Worm (Caenorhabditis elegans) whole organism, L1 larva: ENCODE results near the gene Y39B6A.5.

ENCODE experiments used
- C16A3.4 ChIP-seq: fragments of 150-350 bp; optimal IDR thresholded peaks from 2 replicates; lab custom pipeline; 2014; ENCODE audit warnings: missing biosample characterization, missing genetic modification characterization
- C34B4.2 ChIP-seq: sonication (generic microtip); optimal IDR thresholded peaks from 2 replicates; lab custom pipeline; 2017; ENCODE audit warnings: mild to moderate bottlenecking, missing genetic modification characterization, missing compliant biosample characterization
- alr-1 ChIP-seq: fragments of 200-800 bp; sonication (Bioruptor generic); optimal IDR thresholded peaks from 2 replicates; lab custom pipeline; 2018; ENCODE audit warnings: borderline replicate concordance, mild to moderate bottlenecking, missing genetic modification characterization, missing compliant biosample characterization
- aly-2 ChIP-seq: fragments of 150-350 bp; optimal IDR thresholded peaks from 2 replicates; lab custom pipeline; 2014; ENCODE audit warnings: missing biosample characterization, missing genetic modification characterization
- blmp-1 ChIP-seq: fragments of 150-350 bp; optimal IDR thresholded peaks from 2 replicates; lab custom pipeline; 2014; ENCODE audit warnings: missing biosample characterization, missing genetic modification characterization
- ceh-82 ChIP-seq, 3 experiments: fragments of 150-350 bp in 1 of 3; sonication (generic microtip) in 2 of 3; optimal IDR thresholded peaks; 2 replicates each; lab custom pipeline; 2014 to 2017; ENCODE audit warnings: missing biosample characterization in 3 of 3, missing genetic modification characterization in 3 of 3
- dpl-1 ChIP-seq, 3 experiments: fragments of 150-350 bp in 2 of 3; sonication (generic microtip) in 1 of 3; optimal IDR thresholded peaks; 2 replicates each; lab custom pipeline; 2014 to 2017; ENCODE audit warnings: missing biosample characterization in 3 of 3, missing genetic modification characterization in 3 of 3, missing genetic modification reagents in 3 of 3
- dsc-1 ChIP-seq: sonication (generic microtip); optimal IDR thresholded peaks from 2 replicates; lab custom pipeline; 2016; ENCODE audit warnings: mild to moderate bottlenecking, missing genetic modification characterization, missing compliant biosample characterization
- efl-1 ChIP-seq, 4 experiments: fragments of 150-350 bp; optimal IDR thresholded peaks in 3 of 4; peaks in 1 of 4; 1 replicate in 1 of 4; 2 replicates in 3 of 4; lab custom pipeline; 2014; ENCODE audit warnings: missing biosample characterization in 2 of 4, missing genetic modification characterization in 2 of 4, missing genetic modification reagents in 2 of 4
- efl-3 ChIP-seq: fragments of 200-800 bp; sonication (Bioruptor generic); optimal IDR thresholded peaks from 2 replicates; lab custom pipeline; 2018; ENCODE audit warnings: mild to moderate bottlenecking, missing genetic modification characterization, missing compliant biosample characterization
- egl-27 ChIP-seq, 2 experiments: fragments of 150-350 bp in 1 of 2; sonication (generic microtip); optimal IDR thresholded peaks; 3 replicates each; lab custom pipeline; 2017 to 2018; ENCODE audit warnings: missing biosample characterization in 2 of 2, missing genetic modification characterization in 2 of 2, missing genetic modification reagents in 2 of 2
- elt-3 ChIP-seq, 6 experiments: fragments of 150-350 bp in 1 of 6; sonication (generic microtip); optimal IDR thresholded peaks; 2 replicates each; lab custom pipeline; 2017 to 2018; ENCODE audit warnings: missing biosample characterization in 6 of 6, missing genetic modification characterization in 6 of 6, inconsistent platforms in 1 of 6
- ets-5 ChIP-seq: fragments of 200-800 bp; sonication (Bioruptor generic); IDR thresholded peaks from 2 replicates; pipeline ENCODE4 v1.3.6; 2022; ENCODE audit warnings: missing genetic modification characterization, missing compliant biosample characterization
- fos-1 ChIP-seq: fragments of 150-350 bp; optimal IDR thresholded peaks from 2 replicates; lab custom pipeline; 2014; ENCODE audit warnings: missing biosample characterization, missing genetic modification characterization
- hlh-17 ChIP-seq: fragments of 200-800 bp; sonication (Bioruptor generic); optimal IDR thresholded peaks from 2 replicates; lab custom pipeline; 2018; ENCODE audit warnings: missing genetic modification characterization, mild to moderate bottlenecking, missing compliant biosample characterization, moderate library complexity, borderline replicate concordance
- hlh-4 ChIP-seq: sonication (generic microtip); optimal IDR thresholded peaks from 2 replicates; lab custom pipeline; 2016; ENCODE audit warnings: mild to moderate bottlenecking, missing genetic modification characterization, missing compliant biosample characterization
- jun-1 ChIP-seq: fragments of 150-350 bp; optimal IDR thresholded peaks from 2 replicates; lab custom pipeline; 2014; ENCODE audit warnings: missing biosample characterization, missing genetic modification reagents, missing genetic modification characterization
- lin-39 ChIP-seq: fragments of 150-350 bp; optimal IDR thresholded peaks from 2 replicates; lab custom pipeline; 2014; ENCODE audit warnings: missing biosample characterization, missing genetic modification reagents, missing genetic modification characterization
- lir-3 ChIP-seq: sonication (generic microtip); optimal IDR thresholded peaks from 2 replicates; lab custom pipeline; 2016; ENCODE audit warnings: mild to moderate bottlenecking, missing genetic modification characterization, moderate library complexity, missing compliant biosample characterization; ENCODE audit not compliant: poor library complexity
- lsy-2 ChIP-seq, 2 experiments: fragments of 150-350 bp; optimal IDR thresholded peaks; 2 replicates each; lab custom pipeline; 2014; ENCODE audit warnings: missing biosample characterization in 2 of 2, missing genetic modification characterization in 2 of 2
- mdl-1 ChIP-seq, 2 experiments: fragments of 150-350 bp; optimal IDR thresholded peaks; 2 replicates each; lab custom pipeline; 2014 to 2017; ENCODE audit warnings: missing biosample characterization in 2 of 2, missing genetic modification characterization in 2 of 2, inconsistent platforms in 1 of 2
- mef-2 ChIP-seq: fragments of 150-350 bp; optimal IDR thresholded peaks from 2 replicates; lab custom pipeline; 2014; ENCODE audit warnings: missing biosample characterization, missing genetic modification characterization
- nhr-12 ChIP-seq: sonication (generic microtip); optimal IDR thresholded peaks from 2 replicates; lab custom pipeline; 2017; ENCODE audit warnings: missing biosample characterization, missing genetic modification characterization
- nhr-20 ChIP-seq: sonication (generic microtip); optimal IDR thresholded peaks from 2 replicates; lab custom pipeline; 2016; ENCODE audit warnings: mild to moderate bottlenecking, missing genetic modification characterization, missing compliant biosample characterization
- nhr-28 ChIP-seq: fragments of 150-350 bp; optimal IDR thresholded peaks from 2 replicates; lab custom pipeline; 2014; ENCODE audit warnings: missing biosample characterization, missing genetic modification characterization
- nhr-77 ChIP-seq: fragments of 150-350 bp; optimal IDR thresholded peaks from 2 replicates; lab custom pipeline; 2014; ENCODE audit warnings: missing biosample characterization, missing genetic modification characterization
- nhr-84 ChIP-seq: sonication (generic microtip); optimal IDR thresholded peaks from 2 replicates; lab custom pipeline; 2017; ENCODE audit warnings: missing biosample characterization, missing genetic modification characterization
- nhr-90 ChIP-seq: sonication (generic microtip); optimal IDR thresholded peaks from 2 replicates; lab custom pipeline; 2016; ENCODE audit warnings: mild to moderate bottlenecking, missing genetic modification characterization, missing compliant biosample characterization; ENCODE audit not compliant: poor library complexity
- pag-3 ChIP-seq: sonication (generic microtip); optimal IDR thresholded peaks from 2 replicates; lab custom pipeline; 2017; ENCODE audit warnings: missing genetic modification characterization, mild to moderate bottlenecking, missing compliant biosample characterization, antibody characterized with exemption, borderline replicate concordance; ENCODE audit not compliant: insufficient read depth
- pax-3 ChIP-seq: fragments of 200-800 bp; sonication (Bioruptor generic); optimal IDR thresholded peaks from 2 replicates; lab custom pipeline; 2018; ENCODE audit warnings: mild to moderate bottlenecking, missing genetic modification characterization, moderate library complexity, missing compliant biosample characterization
- snu-23 ChIP-seq: sonication (generic microtip); optimal IDR thresholded peaks from 2 replicates; lab custom pipeline; 2016; ENCODE audit warnings: missing genetic modification characterization, missing compliant biosample characterization
- sox-4 ChIP-seq: sonication (generic microtip); optimal IDR thresholded peaks from 2 replicates; lab custom pipeline; 2016; ENCODE audit warnings: missing genetic modification characterization, missing compliant biosample characterization
- sup-37 ChIP-seq: fragments of 200-800 bp; sonication (Bioruptor generic); optimal IDR thresholded peaks from 2 replicates; lab custom pipeline; 2018; ENCODE audit warnings: mild to moderate bottlenecking, missing genetic modification characterization, missing compliant biosample characterization
- tbx-2 ChIP-seq: sonication (generic microtip); optimal IDR thresholded peaks from 2 replicates; lab custom pipeline; 2016; ENCODE audit warnings: missing genetic modification characterization, missing compliant biosample characterization
- tlp-1 ChIP-seq: fragments of 150-350 bp; optimal IDR thresholded peaks from 2 replicates; lab custom pipeline; 2014; ENCODE audit warnings: missing biosample characterization, missing genetic modification characterization
- unc-130 ChIP-seq: fragments of 150-350 bp; optimal IDR thresholded peaks from 2 replicates; lab custom pipeline; 2017; ENCODE audit warnings: missing biosample characterization, missing genetic modification characterization, inconsistent platforms
- unc-30 ChIP-seq: sonication (generic microtip); optimal IDR thresholded peaks from 2 replicates; lab custom pipeline; 2017; ENCODE audit warnings: missing biosample characterization, missing genetic modification characterization
- unc-62 ChIP-seq: fragments of 150-350 bp; optimal IDR thresholded peaks from 2 replicates; lab custom pipeline; 2014; ENCODE audit warnings: missing biosample characterization, missing genetic modification reagents, missing genetic modification characterization
- ztf-11 ChIP-seq, 2 experiments: sonication (generic microtip); optimal IDR thresholded peaks; 2 replicates each; lab custom pipeline; 2016 to 2017; ENCODE audit warnings: missing genetic modification characterization in 2 of 2, missing biosample characterization in 1 of 2, missing compliant biosample characterization in 1 of 2
- ztf-4 ChIP-seq: fragments of 150-350 bp; optimal IDR thresholded peaks from 2 replicates; lab custom pipeline; 2014; ENCODE audit warnings: missing biosample characterization, missing genetic modification characterization

Gene Y39B6A.5

DNA sequence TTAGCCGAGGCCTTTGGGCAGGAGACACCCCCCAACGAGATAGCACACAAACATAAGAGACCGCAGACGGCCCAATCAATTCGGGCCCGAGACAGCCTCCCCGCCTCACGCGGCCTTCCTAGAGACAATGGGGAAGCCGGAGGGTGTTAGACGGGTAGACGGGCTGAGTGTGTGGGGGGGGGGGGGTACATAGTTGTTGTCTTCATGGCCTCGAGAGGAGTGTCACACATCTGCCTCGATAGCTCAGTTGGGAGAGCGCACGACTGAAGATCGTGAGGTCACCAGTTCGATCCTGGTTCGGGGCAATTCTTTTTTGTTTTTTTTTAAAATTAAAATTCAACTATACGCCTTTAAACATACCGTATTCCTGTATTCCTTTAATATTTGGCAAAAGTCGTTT is 32.9 kb downstream of the Y39B6A.5 start (continued):
- TF ChIP-seq sup-37 (GFP tag; lab: Kevin White, UChicago) (peak; percentile 21), pag-3 (no peak), dsc-1 (tag; lab: Kevin White, UChicago) (peak; percentile 42), ceh-82 (tag; optimal IDR thresholded peaks at IDR 0.05; lab: Kevin White, UChicago) (peak; percentile 32 to 44 (median 33)), tlp-1 (tag; lab: Kevin White, UChicago) (no peak), efl-3 (no peak), lsy-2 (tag; optimal IDR thresholded peaks at IDR 0.05; lab: Kevin White, UChicago) (peak; percentile 59 to 61), nhr-20 (tag; lab: Kevin White, UChicago) (peak; percentile 48)

ce11 chrV:19125253-19125652 is 33.4 kb downstream of the Y39B6A.5 start:
- no peak for TF ChIP-seq ztf-11 (tag; optimal IDR thresholded peaks at IDR 0.05; lab: Kevin White, UChicago)

- TF ChIP-seq efl-1 (optimal IDR thresholded peaks at IDR 0.05; lab: Kevin White, UChicago) (no peak), efl-1 (GFP tag; optimal IDR thresholded peaks at IDR 0.05 in 1 of 2; lab: Kevin White, UChicago) (peak in 1 of 2 experiments; percentile 89), sox-4 (tag; lab: Kevin White, UChicago) (no peak)
- TF ChIP-seq, all 84 proteins: peak for 1
Measured at ce11 chrV:19124586-19124985, 34.1 kb downstream of the Y39B6A.5 start, which contains the start of gene bed-1. bed-1 (minus strand) TSS chrV:19124922.

ce11 chrV:19120743-19121642 is 37.7 kb downstream of the Y39B6A.5 start:
- no peak for TF ChIP-seq pax-3 (tag; lab: Kevin White, UChicago)
- TF ChIP-seq ztf-4, result no peak

ce11 chrV:19119260-19119659 is 39.4 kb downstream of the Y39B6A.5 start, which contains the start of gene Y39B6A.13:
Y39B6A.13 (minus strand) TSS chrV:19119425.
- TF ChIP-seq pax-3 (tag; lab: Kevin White, UChicago) (no peak), tbx-2 (tag; lab: Kevin White, UChicago) (peak; percentile 40), C34B4.2 (tag; lab: Kevin White, UChicago) (no peak), nhr-12 (no peak), nhr-77 (no peak), jun-1 (tag; lab: Kevin White, UChicago) (no peak), egl-27 (tag; optimal IDR thresholded peaks at IDR 0.05; lab: Kevin White, UChicago) (no peak), sup-37 (GFP tag; lab: Kevin White, UChicago) (no peak), unc-30 (no peak), snu-23 (peak; percentile 64), aly-2 (tag; lab: Kevin White, UChicago) (no peak), nhr-84 (tag; lab: Kevin White, UChicago) (no peak), elt-3 (tag; optimal IDR thresholded peaks at IDR 0.05; lab: Kevin White, UChicago) (peak in 1 of 6 experiments; percentile 7), hlh-17 (no peak), mdl-1 (tag; optimal IDR thresholded peaks at IDR 0.05; lab: Kevin White, UChicago) (no peak), nhr-20 (tag; lab: Kevin White, UChicago) (peak; percentile 13), dpl-1 (GFP tag; optimal IDR thresholded peaks at IDR 0.05; lab: Kevin White, UChicago) (peak; percentile 78 to 89 (median 88)), ets-5 (GFP tag; lab: Robert Waterston, UW) (no peak), fos-1 (tag; lab: Kevin White, UChicago) (no peak), nhr-28 (no peak), dsc-1 (tag; lab: Kevin White, UChicago) (no peak), hlh-4 (no peak), lsy-2 (tag; optimal IDR thresholded peaks at IDR 0.05; lab: Kevin White, UChicago) (peak; percentile 52 to 58), C16A3.4 (tag; lab: Kevin White, UChicago) (peak; percentile 41), blmp-1 (tag; lab: Kevin White, UChicago) (no peak), unc-130 (tag; lab: Kevin White, UChicago) (no peak), unc-62 (GFP tag; lab: Kevin White, UChicago) (no peak), mef-2 (tag; lab: Kevin White, UChicago) (no peak), alr-1 (tag; lab: Kevin White, UChicago) (no peak), efl-1 (optimal IDR thresholded peaks at IDR 0.05; lab: Kevin White, UChicago) (peak; percentile 41 to 89), efl-1 (GFP tag; optimal IDR thresholded peaks at IDR 0.05 in 1 of 2; lab: Kevin White, UChicago) (peak; percentile 89 to 99), nhr-90 (no peak), lin-39 (no peak), lir-3 (tag; lab: Kevin White, UChicago) (no peak)
